Worm (Caenorhabditis elegans) whole organism, midembryonic: ENCODE measurements around the gene wrt-10.

ENCODE experiments used
- T22C8.4 ChIP-seq: fragments of 200-800 bp; sonication (Bioruptor generic); IDR thresholded peaks from 2 replicates; pipeline ENCODE4 v1.3.6; 2022; ENCODE audit warnings: missing genetic modification characterization, missing compliant biosample characterization
- flt-1 ChIP-seq: fragments of 200-800 bp; sonication (Bioruptor generic); IDR thresholded peaks from 2 replicates; pipeline ENCODE4 v1.3.6; 2022; ENCODE audit warnings: missing genetic modification characterization, missing compliant biosample characterization

DNA sequence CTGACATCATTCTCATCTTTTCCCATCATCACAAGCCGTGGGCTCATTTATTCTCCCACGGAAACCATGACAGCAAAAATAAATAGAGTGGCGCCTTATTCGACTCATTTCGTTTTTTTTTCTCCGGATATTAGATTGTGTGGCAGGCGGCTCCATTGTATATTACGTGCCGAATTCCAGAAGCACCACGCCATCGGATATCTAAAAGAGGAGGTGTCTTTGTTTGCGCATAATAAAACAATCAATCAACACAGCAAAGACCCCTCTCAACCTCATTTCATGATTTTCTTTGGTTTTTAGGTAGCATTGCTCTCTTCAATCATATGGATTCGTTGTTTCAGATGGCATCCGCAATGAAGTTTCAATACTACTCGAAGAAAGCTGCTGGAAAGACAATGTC is 14.7 kb upstream of the wrt-10 start, which contains the start of gene tph-1:
- TF ChIP-seq flt-1 (GFP tag; lab: Robert Waterston, UW) (no peak), T22C8.4 (GFP tag; lab: Robert Waterston, UW) (no peak)
